Fruit fly (Drosophila melanogaster) whole organism, wandering third instar larva: ENCODE data around the gene CG7320.

Experiments
- Abd-B ChIP-seq: fragments of >200 bp; optimal IDR thresholded peaks from 2 replicates; lab custom pipeline; 2017; ENCODE audit warnings: missing biosample characterization, missing genetic modification characterization
- Hnf4 ChIP-seq: fragments of 200-800 bp; sonication (Bioruptor generic); optimal IDR thresholded peaks from 2 replicates; lab custom pipeline; 2016; ENCODE audit warnings: missing biosample characterization, mild to moderate bottlenecking, missing genetic modification characterization
- OdsH ChIP-seq: fragments of 200-800 bp; sonication (Bioruptor generic); optimal IDR thresholded peaks from 2 replicates; lab custom pipeline; 2016; ENCODE audit warnings: missing biosample characterization, mild to moderate bottlenecking, missing genetic modification characterization
- Rel ChIP-seq, 2 experiments: fragments of 200-800 bp; sonication (Bioruptor generic) in 1 of 2; optimal IDR thresholded peaks; 2 replicates in 1 of 2; 3 replicates in 1 of 2; lab custom pipeline; 2016 to 2019; ENCODE audit warnings: mild to moderate bottlenecking in 2 of 2, missing biosample characterization in 2 of 2, missing genetic modification characterization in 2 of 2, moderate library complexity in 1 of 2
- Sp1 ChIP-seq: fragments of 200-800 bp; sonication (Bioruptor generic); optimal IDR thresholded peaks from 3 replicates; lab custom pipeline; 2019; ENCODE audit warnings: missing biosample characterization, mild to moderate bottlenecking, missing genetic modification characterization, moderate library complexity
- Vsx2 ChIP-seq: fragments of 200-300, 225-300 bp; sonication (Bioruptor generic); optimal IDR thresholded peaks from 2 replicates; lab custom pipeline; 2018; ENCODE audit warnings: missing biosample characterization, missing genetic modification characterization; ENCODE audit not compliant: partially characterized antibody
- ey ChIP-seq: fragments of 200-800 bp; sonication (Bioruptor generic); optimal IDR thresholded peaks from 2 replicates; lab custom pipeline; 2016; ENCODE audit warnings: missing biosample characterization, missing genetic modification characterization
- fru ChIP-seq: fragments of 200-800 bp; sonication (Bioruptor generic); optimal IDR thresholded peaks from 3 replicates; lab custom pipeline; 2016; ENCODE audit warnings: missing biosample characterization, mild to moderate bottlenecking, missing genetic modification characterization
- pan ChIP-seq: fragments of >200 bp; optimal IDR thresholded peaks from 2 replicates; lab custom pipeline; 2017
- psq ChIP-seq: fragments of 200-800 bp; sonication (Bioruptor generic); optimal IDR thresholded peaks from 3 replicates; lab custom pipeline; 2017; ENCODE audit warnings: missing biosample characterization, mild to moderate bottlenecking, missing genetic modification characterization, moderate library complexity
- sage ChIP-seq: fragments of 200-800 bp; sonication (Bioruptor generic); optimal IDR thresholded peaks from 2 replicates; lab custom pipeline; 2016; ENCODE audit warnings: missing biosample characterization, mild to moderate bottlenecking, missing genetic modification characterization
- sv ChIP-seq: fragments of 200-800 bp; sonication (Bioruptor generic); optimal IDR thresholded peaks from 3 replicates; lab custom pipeline; 2016; ENCODE audit warnings: missing biosample characterization, missing genetic modification characterization
- tai ChIP-seq: sonication (Bioruptor generic); optimal IDR thresholded peaks from 2 replicates; lab custom pipeline; 2016; ENCODE audit warnings: missing biosample characterization, missing genetic modification characterization

DNA sequence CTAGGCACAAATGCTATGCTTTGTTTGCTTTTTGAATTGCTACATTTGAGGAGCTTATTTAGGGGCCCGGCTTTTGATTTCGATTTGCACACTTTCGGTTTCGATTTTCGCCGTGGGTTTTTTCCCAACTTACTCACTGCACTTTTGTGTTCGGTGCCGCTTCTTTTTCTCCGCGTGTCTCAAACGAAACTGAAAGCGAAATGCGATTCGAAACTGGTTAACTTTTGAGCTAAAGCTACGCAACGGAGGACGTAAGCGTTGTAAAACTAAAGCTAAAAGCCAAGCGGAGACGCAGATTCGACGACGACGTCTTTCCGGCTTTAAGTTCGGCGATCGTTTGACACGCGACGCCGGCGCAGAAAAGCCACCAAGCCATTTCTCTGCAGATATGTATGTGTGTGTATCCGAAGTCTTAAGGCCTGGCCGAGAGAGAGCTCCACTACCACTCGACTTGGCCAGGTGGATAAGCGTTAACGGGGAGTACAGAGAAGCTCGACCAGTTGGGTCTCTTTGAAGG is 39.1 kb upstream of the CG7320 start, which contains the start of gene CG13699:
- TF ChIP-seq Sp1 (no peak), OdsH (no peak), Hnf4 (GFP tag; lab: Kevin White, UChicago) (no peak), Vsx2 (GFP tag; lab: Kevin White, UChicago) (no peak), pan (lab: Kevin White, UChicago) (no peak), Rel (GFP tag; optimal IDR thresholded peaks at IDR 0.05; lab: Kevin White, UChicago) (no peak), Rel (tag; optimal IDR thresholded peaks at IDR 0.05; lab: Kevin White, UChicago) (no peak), sage (GFP tag; lab: Kevin White, UChicago) (no peak), fru (GFP tag; lab: Kevin White, UChicago) (no peak), sv (GFP tag; lab: Kevin White, UChicago) (no peak), ey (GFP tag; lab: Kevin White, UChicago) (no peak), Abd-B (GFP tag; lab: Kevin White, UChicago) (no peak), tai (GFP tag; lab: Kevin White, UChicago) (no peak), psq (GFP tag; lab: Kevin White, UChicago) (no peak)
